Fruit fly (Drosophila melanogaster) whole organism, embryonic: Measurements from ENCODE around the gene HP1c.

Experiments
- Adf1 ChIP-seq: fragments of 200-800 bp; sonication (Bioruptor generic); IDR thresholded peaks from 2 replicates; pipeline ENCODE4 v1.3.6; 2022; ENCODE audit warnings: missing biosample characterization, missing genetic modification characterization
- Antp ChIP-seq: fragments of 200-800 bp; sonication (Bioruptor generic); optimal IDR thresholded peaks from 3 replicates; lab custom pipeline; 2016; ENCODE audit warnings: missing biosample characterization, missing genetic modification characterization
- Awh ChIP-seq: fragments of 200-800 bp; sonication (Bioruptor generic); IDR thresholded peaks from 2 replicates; pipeline ENCODE4, ENCODE4 v1.3.6; 2022; ENCODE audit warnings: missing biosample characterization, missing genetic modification characterization
- Bgb ChIP-seq: fragments of 200-800 bp; sonication (Bioruptor generic); IDR thresholded peaks from 2 replicates; pipeline ENCODE4 v1.3.6; 2022; ENCODE audit warnings: missing biosample characterization, missing genetic modification characterization; ENCODE audit not compliant: partially characterized antibody
- CG10366 ChIP-seq: fragments of 200-800 bp; sonication (Bioruptor generic); IDR thresholded peaks from 2 replicates; pipeline ENCODE4 v1.3.6; 2022; ENCODE audit warnings: missing biosample characterization, missing genetic modification characterization
- CG12659 ChIP-seq: fragments of 200-800 bp; sonication (Bioruptor generic); optimal IDR thresholded peaks from 3 replicates; lab custom pipeline; 2017; ENCODE audit warnings: mild to moderate bottlenecking, missing biosample characterization, missing genetic modification reagents, missing genetic modification characterization
- CG14667 ChIP-seq: fragments of 200-800 bp; sonication (Bioruptor generic); IDR thresholded peaks from 2 replicates; pipeline ENCODE4 v1.3.6; 2022; ENCODE audit warnings: missing biosample characterization, missing genetic modification characterization
- CG15011 ChIP-seq: fragments of 200-800 bp; sonication (Bioruptor generic); optimal IDR thresholded peaks from 3 replicates; lab custom pipeline; 2018; ENCODE audit warnings: missing biosample characterization, mild to moderate bottlenecking, missing genetic modification characterization
- CG17328 ChIP-seq: fragments of 200-800 bp; sonication (Bioruptor generic); IDR thresholded peaks from 2 replicates; pipeline ENCODE4 v1.3.6; 2022; ENCODE audit warnings: missing biosample characterization, missing genetic modification characterization
- CG17612 ChIP-seq: fragments of 200-800 bp; sonication (Bioruptor generic); IDR thresholded peaks from 2 replicates; pipeline ENCODE4 v1.3.6; 2022; ENCODE audit warnings: missing biosample characterization, missing genetic modification characterization
- CG17802 ChIP-seq: fragments of 200-800 bp; sonication (Bioruptor generic); optimal IDR thresholded peaks from 2 replicates; lab custom pipeline; 2018; ENCODE audit warnings: missing biosample characterization, mild to moderate bottlenecking, missing genetic modification characterization, moderate library complexity
- CG18619 ChIP-seq: fragments of 200-800 bp; sonication (Bioruptor generic); optimal IDR thresholded peaks from 3 replicates; lab custom pipeline; 2017; ENCODE audit warnings: missing biosample characterization, mild to moderate bottlenecking, missing genetic modification characterization
- CG30431 ChIP-seq: fragments of 200-800 bp; sonication (Bioruptor generic); optimal IDR thresholded peaks from 2 replicates; lab custom pipeline; 2017; ENCODE audit warnings: missing biosample characterization, missing genetic modification characterization
- CG31441 ChIP-seq: fragments of 200-800 bp; sonication (Bioruptor generic); IDR thresholded peaks from 2 replicates; pipeline ENCODE4 v1.3.6; 2022; ENCODE audit warnings: missing biosample characterization, missing genetic modification characterization
- CG32772 ChIP-seq: fragments of 200-800 bp; sonication (Bioruptor generic); IDR thresholded peaks from 2 replicates; pipeline ENCODE4 v1.3.6; 2022; ENCODE audit warnings: missing biosample characterization, missing genetic modification characterization
- CG3847 ChIP-seq: fragments of 200-800 bp; sonication (Bioruptor generic); IDR thresholded peaks from 2 replicates; pipeline ENCODE4 v1.3.6; 2022; ENCODE audit warnings: missing biosample characterization, missing genetic modification characterization
- CG4282 ChIP-seq: fragments of 200-800 bp; sonication (Bioruptor generic); optimal IDR thresholded peaks from 2 replicates; lab custom pipeline; 2016; ENCODE audit warnings: missing biosample characterization, missing genetic modification characterization
- CG7963 ChIP-seq: fragments of 200-800 bp; sonication (Bioruptor generic); IDR thresholded peaks from 3 replicates; pipeline ENCODE4 v1.3.6; 2022; ENCODE audit warnings: missing biosample characterization, missing genetic modification characterization; ENCODE audit not compliant: partially characterized antibody
- CG8281 ChIP-seq: fragments of 200-800 bp; sonication (Bioruptor generic); optimal IDR thresholded peaks from 2 replicates; lab custom pipeline; 2018; ENCODE audit warnings: missing biosample characterization, mild to moderate bottlenecking, missing genetic modification characterization, moderate library complexity
- CG9797 ChIP-seq: fragments of 200-800 bp; sonication (Bioruptor generic); optimal IDR thresholded peaks from 3 replicates; lab custom pipeline; 2018; ENCODE audit warnings: missing biosample characterization, mild to moderate bottlenecking, missing genetic modification characterization
- CHES-1-like ChIP-seq: fragments of 200-800 bp; sonication (Bioruptor generic); optimal IDR thresholded peaks from 2 replicates; lab custom pipeline; 2016; ENCODE audit warnings: missing biosample characterization, missing genetic modification characterization
- Chrac-16 ChIP-seq: fragments of 200-800 bp; sonication (Bioruptor generic); optimal IDR thresholded peaks from 3 replicates; lab custom pipeline; 2016; ENCODE audit warnings: missing biosample characterization, missing genetic modification characterization
- Dip3 ChIP-seq: fragments of 200-800 bp; sonication (Bioruptor generic); optimal IDR thresholded peaks from 3 replicates; lab custom pipeline; 2016; ENCODE audit warnings: missing biosample characterization, missing genetic modification characterization
- Drgx ChIP-seq: fragments of 200-800 bp; sonication (Bioruptor generic); IDR thresholded peaks from 2 replicates; pipeline ENCODE4 v1.3.6; 2022; ENCODE audit warnings: missing biosample characterization, missing genetic modification characterization
- E2f1 ChIP-seq: fragments of 200-800 bp; sonication (Bioruptor generic); IDR thresholded peaks from 2 replicates; pipeline ENCODE4 v1.3.6; 2022; ENCODE audit warnings: missing biosample characterization, missing genetic modification characterization
- Hr51 ChIP-seq, 2 experiments: fragments of 200-800 bp; sonication (Bioruptor generic); optimal IDR thresholded peaks; 2 replicates in 1 of 2; 3 replicates in 1 of 2; lab custom pipeline; 2016 to 2018; ENCODE audit warnings: missing biosample characterization in 2 of 2, missing genetic modification characterization in 2 of 2, mild to moderate bottlenecking in 1 of 2, moderate library complexity in 1 of 2
- MTF-1 ChIP-seq: fragments of 200-800 bp; sonication (Bioruptor generic); optimal IDR thresholded peaks from 2 replicates; lab custom pipeline; 2018; ENCODE audit warnings: missing biosample characterization, mild to moderate bottlenecking, missing genetic modification characterization, borderline replicate concordance
- PHDP ChIP-seq: fragments of 200-800 bp; sonication (Bioruptor generic); optimal IDR thresholded peaks from 3 replicates; lab custom pipeline; 2018; ENCODE audit warnings: missing biosample characterization, mild to moderate bottlenecking, missing genetic modification characterization, moderate library complexity
- Six4 ChIP-seq: fragments of 200-800 bp; sonication (Bioruptor generic); optimal IDR thresholded peaks from 2 replicates; lab custom pipeline; 2016; ENCODE audit warnings: missing biosample characterization, missing genetic modification characterization
- abd-A ChIP-seq: fragments of 200-800 bp; sonication (Bioruptor generic); optimal IDR thresholded peaks from 3 replicates; lab custom pipeline; 2019; ENCODE audit warnings: missing biosample characterization, mild to moderate bottlenecking, missing genetic modification characterization, moderate library complexity
- bbx ChIP-seq: fragments of 200-800 bp; sonication (Bioruptor generic); IDR thresholded peaks from 2 replicates; pipeline ENCODE4 v1.3.6; 2022; ENCODE audit warnings: missing biosample characterization, missing genetic modification characterization; ENCODE audit not compliant: partially characterized antibody
- br ChIP-seq: fragments of >200 bp; optimal IDR thresholded peaks from 2 replicates; lab custom pipeline; 2017
- en ChIP-seq: fragments of 200-800 bp; sonication (Bioruptor generic); optimal IDR thresholded peaks from 2 replicates; lab custom pipeline; 2016; ENCODE audit warnings: missing biosample characterization, missing genetic modification characterization
- eve ChIP-seq, 2 experiments: fragments of >200 bp; optimal IDR thresholded peaks; 2 replicates each; lab custom pipeline; 2017; ENCODE audit warnings: missing biosample characterization in 2 of 2, missing genetic modification characterization in 2 of 2
- eyg ChIP-seq: fragments of 200-800 bp; sonication (Bioruptor generic); optimal IDR thresholded peaks from 3 replicates; lab custom pipeline; 2016; ENCODE audit warnings: missing biosample characterization, missing genetic modification characterization
- fru ChIP-seq: fragments of >200 bp; optimal IDR thresholded peaks from 2 replicates; lab custom pipeline; 2017
- gro ChIP-seq: fragments of 200-800 bp; sonication (Bioruptor generic); optimal IDR thresholded peaks from 2 replicates; lab custom pipeline; 2016; ENCODE audit warnings: missing biosample characterization, missing genetic modification characterization
- ham ChIP-seq: fragments of 200-800 bp; sonication (Bioruptor generic); IDR thresholded peaks from 2 replicates; pipeline ENCODE4 v1.3.6; 2022; ENCODE audit warnings: missing biosample characterization, missing genetic modification characterization
- kay ChIP-seq: fragments of 200-800 bp; sonication (Bioruptor generic); optimal IDR thresholded peaks from 2 replicates; lab custom pipeline; 2016; ENCODE audit warnings: missing biosample characterization, missing genetic modification characterization
- klu ChIP-seq: fragments of 200-800 bp; sonication (Bioruptor generic); IDR thresholded peaks from 2 replicates; pipeline ENCODE4 v1.3.6; 2022; ENCODE audit warnings: missing biosample characterization, missing genetic modification characterization
- nmo ChIP-seq: fragments of 200-800 bp; sonication (Bioruptor generic); optimal IDR thresholded peaks from 2 replicates; lab custom pipeline; 2018; ENCODE audit warnings: missing biosample characterization, mild to moderate bottlenecking, missing genetic modification characterization, moderate library complexity
- otp ChIP-seq: fragments of 200-800 bp; sonication (Bioruptor generic); IDR thresholded peaks from 3 replicates; pipeline ENCODE4, ENCODE4 v1.3.6; 2022; ENCODE audit warnings: missing biosample characterization, missing genetic modification characterization
- p53 ChIP-seq: fragments of 200-800 bp; sonication (Bioruptor generic); optimal IDR thresholded peaks from 2 replicates; lab custom pipeline; 2016; ENCODE audit warnings: missing biosample characterization, missing genetic modification characterization
- pita ChIP-seq: fragments of 200-800 bp; sonication (Bioruptor generic); optimal IDR thresholded peaks from 2 replicates; lab custom pipeline; 2017; ENCODE audit warnings: missing biosample characterization, mild to moderate bottlenecking, missing genetic modification characterization
- sim ChIP-seq: fragments of 200-800 bp; sonication (Bioruptor generic); IDR thresholded peaks from 2 replicates; pipeline ENCODE4 v1.3.6; 2022; ENCODE audit warnings: missing biosample characterization, missing genetic modification characterization
- slp2 ChIP-seq: fragments of 200-800 bp; sonication (Bioruptor generic); optimal IDR thresholded peaks from 2 replicates; lab custom pipeline; 2016; ENCODE audit warnings: missing biosample characterization, missing genetic modification characterization
- tna ChIP-seq: fragments of 200-800 bp; sonication (Bioruptor generic); IDR thresholded peaks from 2 replicates; pipeline ENCODE4 v1.3.6; 2022; ENCODE audit warnings: missing biosample characterization, missing genetic modification characterization; ENCODE audit not compliant: partially characterized antibody
- trh ChIP-seq: fragments of 200-800 bp; sonication (Bioruptor generic); optimal IDR thresholded peaks from 2 replicates; lab custom pipeline; 2016; ENCODE audit warnings: missing biosample characterization, missing genetic modification characterization
- ttk ChIP-seq: fragments of 200-800 bp; sonication (Bioruptor generic); IDR thresholded peaks from 2 replicates; pipeline ENCODE4 v2.1.2; 2022; ENCODE audit warnings: missing biosample characterization, missing genetic modification characterization
- zfh1 ChIP-seq: fragments of 200-800 bp; sonication (Bioruptor generic); IDR thresholded peaks from 3 replicates; pipeline ENCODE4 v1.3.6; 2022; ENCODE audit warnings: missing biosample characterization, missing genetic modification characterization

Gene HP1c

dm6 chr3R:22724149-22724973 is 21.1 kb upstream of the HP1c start, which contains the start of gene Irp-1A (continued):
- TF ChIP-seq otp, result no peak
- TF ChIP-seq CG7963, result peak; percentile 65
- peak; percentile 62 for TF ChIP-seq tna (GFP tag; lab: Robert Waterston, UW)
- TF ChIP-seq CG12659 (GFP tag; lab: Kevin White, UChicago), result peak; percentile 88
- peak; percentile 47 for TF ChIP-seq CG18619
- no peak for TF ChIP-seq CG30431 (GFP tag; lab: Kevin White, UChicago)
- no peak for TF ChIP-seq p53 (GFP tag; lab: Kevin White, UChicago)
- no peak for TF ChIP-seq trh (GFP tag; lab: Kevin White, UChicago)
- 0 out of 2 replicates have a peak, but pooled peaks have one; percentile 22 for TF ChIP-seq CG17612 (GFP tag; lab: Robert Waterston, UW)
- TF ChIP-seq ttk (GFP tag; lab: Robert Waterston, UW), result peak; percentile 74
- peak; percentile 64 for TF ChIP-seq kay (GFP tag; lab: Kevin White, UChicago)
- no peak for TF ChIP-seq abd-A (tag; lab: Kevin White, UChicago)
- peak; percentile 68 for TF ChIP-seq Drgx
- TF ChIP-seq CG14667 (GFP tag; lab: Robert Waterston, UW), result peak; percentile 55; the same call in 1 of the 2 replicates
- peak; percentile 37; the same call in 1 of the 2 replicates for TF ChIP-seq klu (GFP tag; lab: Robert Waterston, UW)
- TF ChIP-seq CG10366 (GFP tag; lab: Robert Waterston, UW), result peak; percentile 65
- TF ChIP-seq MTF-1 (GFP tag; lab: Kevin White, UChicago), result no peak
- TF ChIP-seq nmo (GFP tag; lab: Kevin White, UChicago), result peak; percentile 82
- no peak for TF ChIP-seq CG4282
- TF ChIP-seq eyg, result no peak
- peak; percentile 90 for TF ChIP-seq PHDP (tag; lab: Kevin White, UChicago)
- no peak for TF ChIP-seq ham
- peak; percentile 71 for TF ChIP-seq Six4 (GFP tag; lab: Kevin White, UChicago)
- TF ChIP-seq E2f1, result peak; percentile 84
- TF ChIP-seq eve (GFP tag; optimal IDR thresholded peaks at IDR 0.05; lab: Kevin White, UChicago), result no peak
- peak; percentile 58 for TF ChIP-seq CHES-1-like (GFP tag; lab: Kevin White, UChicago)
- TF ChIP-seq Chrac-16 (GFP tag; lab: Kevin White, UChicago), result peak; percentile 57
- peak; percentile 82 for TF ChIP-seq bbx (GFP tag; lab: Robert Waterston, UW)
- peak; percentile 45; the same call in 1 of the 2 replicates for TF ChIP-seq Adf1 (GFP tag; lab: Robert Waterston, UW)
- TF ChIP-seq br (lab: Kevin White, UChicago), result no peak
- TF ChIP-seq Awh (GFP tag; lab: Robert Waterston, UW), result peak; percentile 71
- no peak for TF ChIP-seq Dip3
- no peak for TF ChIP-seq en (GFP tag; lab: Kevin White, UChicago)
- peak; percentile 51; the same call in 1 of the 3 replicates for TF ChIP-seq zfh1 (GFP tag; lab: Robert Waterston, UW)
- no peak for TF ChIP-seq CG17802 (tag; lab: Kevin White, UChicago)
- TF ChIP-seq slp2 (GFP tag; lab: Kevin White, UChicago), result no peak
- no peak for TF ChIP-seq pita
- TF ChIP-seq gro (GFP tag; lab: Kevin White, UChicago), result peak; percentile 58
- TF ChIP-seq CG8281 (tag; lab: Kevin White, UChicago), result no peak
- TF ChIP-seq CG32772 (GFP tag; lab: Robert Waterston, UW), result peak; percentile 64
- peak; percentile 19 for TF ChIP-seq Antp (GFP tag; lab: Kevin White, UChicago)
- peak; percentile 71 for TF ChIP-seq CG3847 (GFP tag; lab: Robert Waterston, UW)
- TF ChIP-seq Bgb (GFP tag; lab: Robert Waterston, UW), result peak; percentile 86
- TF ChIP-seq CG15011 (GFP tag; lab: Kevin White, UChicago), result peak; percentile 40
- TF ChIP-seq CG31441, result peak; percentile 87
- TF ChIP-seq fru (lab: Kevin White, UChicago), result no peak
- TF ChIP-seq CG9797 (GFP tag; lab: Kevin White, UChicago), result no peak
- peak; percentile 8; the same call in 1 of the 2 replicates for TF ChIP-seq sim (GFP tag; lab: Robert Waterston, UW)
- TF ChIP-seq Hr51 (GFP tag; optimal IDR thresholded peaks at IDR 0.05; lab: Kevin White, UChicago), result peak; percentile 28 to 87
- TF ChIP-seq CG17328, result peak; percentile 72; the same call in 1 of the 2 replicates
